Worm (Caenorhabditis elegans) whole organism, mixed stage, embryonic: ENCODE data around the gene K09H11.4.

ENCODE experiments used
- M03D4.4 ChIP-seq: sonication (generic microtip); optimal IDR thresholded peaks from 2 replicates; lab custom pipeline; 2017; ENCODE audit warnings: mild to moderate bottlenecking, missing genetic modification characterization, missing compliant biosample characterization
- bed-3 ChIP-seq: fragments of 200-800 bp; sonication (Bioruptor generic); optimal IDR thresholded peaks from 3 replicates; lab custom pipeline; 2018; ENCODE audit warnings: mild to moderate bottlenecking, missing genetic modification characterization, moderate library complexity, missing compliant biosample characterization
- blmp-1 ChIP-seq: fragments of 150-350 bp; optimal IDR thresholded peaks from 2 replicates; lab custom pipeline; 2014; ENCODE audit warnings: missing biosample characterization, missing genetic modification characterization
- ceh-39 ChIP-seq: fragments of 150-350 bp; optimal IDR thresholded peaks from 2 replicates; lab custom pipeline; 2014; ENCODE audit warnings: missing biosample characterization, missing genetic modification characterization
- ceh-43 ChIP-seq: fragments of 200-800 bp; sonication (Bioruptor generic); optimal IDR thresholded peaks from 2 replicates; lab custom pipeline; 2018; ENCODE audit warnings: mild to moderate bottlenecking, missing genetic modification characterization, moderate library complexity, missing compliant biosample characterization
- ceh-83 ChIP-seq: fragments of 200-800 bp; sonication (Bioruptor generic); optimal IDR thresholded peaks from 2 replicates; lab custom pipeline; 2018; ENCODE audit warnings: mild to moderate bottlenecking, missing genetic modification characterization, missing compliant biosample characterization
- ces-1 ChIP-seq: fragments of 150-350 bp; optimal IDR thresholded peaks from 2 replicates; lab custom pipeline; 2014; ENCODE audit warnings: missing biosample characterization, missing genetic modification reagents, missing genetic modification characterization
- cnd-1 ChIP-seq: fragments of 200-800 bp; sonication (Bioruptor generic); optimal IDR thresholded peaks from 2 replicates; lab custom pipeline; 2018; ENCODE audit warnings: mild to moderate bottlenecking, missing genetic modification characterization, missing compliant biosample characterization
- drap-1 ChIP-seq: fragments of 200-800 bp; sonication (Bioruptor generic); optimal IDR thresholded peaks from 3 replicates; lab custom pipeline; 2018; ENCODE audit warnings: mild to moderate bottlenecking, missing genetic modification characterization, missing compliant biosample characterization
- elt-1 ChIP-seq: sonication (generic microtip); optimal IDR thresholded peaks from 2 replicates; lab custom pipeline; 2017; ENCODE audit warnings: missing genetic modification characterization, mild to moderate bottlenecking, missing compliant biosample characterization, antibody characterized with exemption, moderate library complexity, borderline replicate concordance; ENCODE audit not compliant: insufficient read depth
- elt-3 ChIP-seq: fragments of 150-350 bp; optimal IDR thresholded peaks from 2 replicates; lab custom pipeline; 2014; ENCODE audit warnings: missing biosample characterization, missing genetic modification characterization
- ham-2 ChIP-seq: fragments of 200-800 bp; sonication (Bioruptor generic); optimal IDR thresholded peaks from 2 replicates; lab custom pipeline; 2018; ENCODE audit warnings: mild to moderate bottlenecking, missing genetic modification characterization, missing compliant biosample characterization
- hlh-1 ChIP-seq: fragments of 150-350 bp; optimal IDR thresholded peaks from 2 replicates; lab custom pipeline; 2014; ENCODE audit warnings: missing biosample characterization, missing genetic modification reagents, missing genetic modification characterization
- lin-13 ChIP-seq: fragments of 150-350 bp; optimal IDR thresholded peaks from 2 replicates; lab custom pipeline; 2014; ENCODE audit warnings: missing biosample characterization, missing genetic modification characterization
- lin-32 ChIP-seq: fragments of 200-800 bp; sonication (Bioruptor generic); optimal IDR thresholded peaks from 2 replicates; lab custom pipeline; 2018; ENCODE audit warnings: mild to moderate bottlenecking, missing genetic modification characterization, missing compliant biosample characterization
- lsy-2 ChIP-seq: fragments of 150-350 bp; optimal IDR thresholded peaks from 2 replicates; lab custom pipeline; 2014; ENCODE audit warnings: missing biosample characterization, missing genetic modification characterization
- mls-2 ChIP-seq: sonication (generic microtip); optimal IDR thresholded peaks from 2 replicates; lab custom pipeline; 2016; ENCODE audit warnings: mild to moderate bottlenecking, missing genetic modification characterization, moderate library complexity, missing compliant biosample characterization
- nhr-12 ChIP-seq: fragments of 150-350 bp; optimal IDR thresholded peaks from 2 replicates; lab custom pipeline; 2014; ENCODE audit warnings: missing biosample characterization, missing genetic modification characterization
- nhr-2 ChIP-seq: fragments of 150-350 bp; optimal IDR thresholded peaks from 2 replicates; lab custom pipeline; 2014; ENCODE audit warnings: missing biosample characterization, missing genetic modification characterization
- nhr-237 ChIP-seq: fragments of 150-350 bp; optimal IDR thresholded peaks from 2 replicates; lab custom pipeline; 2014; ENCODE audit warnings: missing biosample characterization, missing genetic modification characterization
- nhr-28 ChIP-seq: fragments of 150-350 bp; optimal IDR thresholded peaks from 2 replicates; lab custom pipeline; 2014; ENCODE audit warnings: missing biosample characterization, missing genetic modification characterization
- nhr-76 ChIP-seq: sonication (generic microtip); optimal IDR thresholded peaks from 2 replicates; lab custom pipeline; 2017; ENCODE audit warnings: missing biosample characterization, missing genetic modification characterization
- pha-4 ChIP-seq: fragments of 150-350 bp; optimal IDR thresholded peaks from 2 replicates; lab custom pipeline; 2018; ENCODE audit warnings: missing biosample characterization, missing genetic modification reagents, missing genetic modification characterization
- snpc-4 ChIP-seq: fragments of 150-350 bp; optimal IDR thresholded peaks from 2 replicates; lab custom pipeline; 2014; ENCODE audit warnings: missing biosample characterization, missing genetic modification characterization
- sptf-1 ChIP-seq: sonication (generic microtip); optimal IDR thresholded peaks from 2 replicates; lab custom pipeline; 2017; ENCODE audit warnings: mild to moderate bottlenecking, missing genetic modification characterization, moderate library complexity, missing compliant biosample characterization
- tbx-8 ChIP-seq: fragments of 200-800 bp; sonication (Bioruptor generic); optimal IDR thresholded peaks from 2 replicates; lab custom pipeline; 2018; ENCODE audit warnings: mild to moderate bottlenecking, missing genetic modification characterization, moderate library complexity, missing compliant biosample characterization
- unc-120 ChIP-seq: sonication (generic microtip); optimal IDR thresholded peaks from 2 replicates; lab custom pipeline; 2017; ENCODE audit warnings: missing genetic modification characterization, missing compliant biosample characterization; ENCODE audit not compliant: poor library complexity, severe bottlenecking
- unc-39 ChIP-seq: fragments of 150-350 bp; optimal IDR thresholded peaks from 2 replicates; lab custom pipeline; 2014; ENCODE audit warnings: missing biosample characterization, missing genetic modification characterization
- unc-62 ChIP-seq: fragments of 150-350 bp; optimal IDR thresholded peaks from 2 replicates; lab custom pipeline; 2014; ENCODE audit warnings: missing biosample characterization, missing genetic modification reagents, missing genetic modification characterization
- zip-8 ChIP-seq: fragments of 150-350 bp; optimal IDR thresholded peaks from 2 replicates; lab custom pipeline; 2014; ENCODE audit warnings: missing biosample characterization, missing genetic modification characterization
- ztf-11 ChIP-seq: fragments of 150-350 bp; optimal IDR thresholded peaks from 2 replicates; lab custom pipeline; 2014; ENCODE audit warnings: missing biosample characterization, missing genetic modification characterization

K09H11.4 gene

DNA sequence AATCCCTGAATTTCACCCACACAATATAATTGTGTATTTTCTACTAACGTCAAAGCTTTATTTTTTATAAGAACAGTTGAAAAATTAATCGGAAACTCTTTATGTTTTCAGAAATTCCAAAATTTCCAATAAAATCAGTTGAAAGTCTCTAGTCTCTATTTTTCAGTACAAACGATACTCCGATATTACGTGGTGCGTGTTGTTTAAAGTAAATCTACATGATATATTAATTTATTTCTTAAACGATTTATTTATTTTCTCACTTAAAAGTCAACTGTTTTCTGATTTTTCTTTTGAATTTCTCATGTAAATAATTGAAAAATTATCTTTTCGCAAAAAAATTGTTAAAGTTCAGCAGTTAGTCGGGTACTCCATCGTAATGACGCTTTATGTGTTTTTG is 14.2 kb downstream of the K09H11.4 start:
- no peak for TF ChIP-seq hlh-1
- no peak for TF ChIP-seq lin-13 (tag; lab: Kevin White, UChicago)
- no peak for TF ChIP-seq zip-8 (tag; lab: Kevin White, UChicago)
- TF ChIP-seq blmp-1 (tag; lab: Kevin White, UChicago), result no peak
- TF ChIP-seq pha-4 (tag; lab: Kevin White, UChicago), result no peak
- TF ChIP-seq ham-2 (GFP tag; lab: Kevin White, UChicago), result no peak
- TF ChIP-seq nhr-76, result no peak
- no peak for TF ChIP-seq ceh-39 (tag; lab: Kevin White, UChicago)

DNA sequence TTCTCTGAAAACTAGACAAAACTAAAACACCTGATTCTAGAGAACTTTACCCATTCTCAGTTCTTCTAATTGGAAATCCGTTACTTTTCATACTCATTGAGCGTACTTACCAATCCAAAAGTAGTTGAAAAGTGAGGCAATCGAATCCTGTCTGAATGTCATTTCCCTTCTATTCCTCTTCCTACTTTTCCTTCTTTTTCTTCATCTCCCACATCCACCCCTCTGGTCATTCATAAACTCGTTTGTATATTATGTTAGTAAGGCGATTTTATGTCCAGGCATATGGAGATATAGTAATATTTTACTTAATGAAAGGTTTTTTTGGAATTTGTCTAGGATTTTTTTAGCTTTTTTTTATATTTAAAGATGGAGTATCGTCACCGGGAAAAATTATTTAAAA is 18.0 kb downstream of the K09H11.4 start:
- no peak for TF ChIP-seq cnd-1 (tag; lab: Kevin White, UChicago)
- no peak for TF ChIP-seq lsy-2 (tag; lab: Kevin White, UChicago)
- peak; percentile 78 for TF ChIP-seq ces-1 (GFP tag; lab: Kevin White, UChicago)
- no peak for TF ChIP-seq ham-2 (GFP tag; lab: Kevin White, UChicago)

DNA sequence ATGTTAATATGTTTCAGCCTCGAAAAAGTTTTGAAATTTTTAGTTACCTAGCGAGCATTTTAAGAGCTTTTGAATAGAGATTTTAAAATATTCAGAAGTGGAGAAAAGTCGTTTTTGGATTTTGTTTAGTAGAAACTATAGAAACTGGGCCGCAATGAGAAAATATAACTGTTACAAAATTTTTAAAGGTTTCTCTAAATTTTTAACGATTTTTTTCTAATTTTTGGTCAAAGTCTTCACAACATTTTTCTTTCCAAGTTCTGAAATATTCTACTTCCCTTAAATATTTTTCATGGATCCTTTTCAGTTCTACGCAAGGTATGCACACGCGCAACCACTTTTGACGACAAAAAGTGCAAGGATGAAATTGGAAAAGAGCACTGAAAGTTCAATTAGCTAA is 20.9 kb downstream of the K09H11.4 start, which contains the start of gene peli-1:
peli-1 (plus strand) TSS at position 301 of the 400 bp plus-strand sequence.
- TF ChIP-seq pha-4 (tag; lab: Kevin White, UChicago), result no peak
- no peak for TF ChIP-seq ceh-43 (GFP tag; lab: Kevin White, UChicago)
- TF ChIP-seq elt-1 (tag; lab: Kevin White, UChicago), result no peak
- TF ChIP-seq drap-1 (GFP tag; lab: Kevin White, UChicago), result no peak
- no peak for TF ChIP-seq unc-120 (tag; lab: Kevin White, UChicago)

DNA sequence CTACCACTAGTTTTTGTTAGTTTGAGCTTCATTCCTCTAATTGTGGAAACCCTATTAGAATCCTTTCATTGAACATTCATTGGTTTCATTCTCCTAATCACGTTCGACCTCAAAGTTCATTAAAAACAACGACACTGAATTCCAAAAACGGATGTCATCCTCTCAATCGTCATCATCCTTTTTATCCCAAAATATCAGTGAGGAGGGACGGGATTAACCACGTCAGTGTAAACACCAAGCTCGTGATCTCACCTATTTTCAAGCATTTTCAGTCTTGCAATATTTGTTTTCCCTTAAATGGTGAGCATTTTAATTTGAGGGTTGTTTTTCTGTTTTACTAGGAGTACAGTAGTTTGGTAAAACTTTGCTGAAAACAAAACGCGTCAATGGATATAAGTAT is 21.9 kb downstream of the K09H11.4 start:
- TF ChIP-seq nhr-2 (tag; lab: Kevin White, UChicago) (no peak), hlh-1 (no peak), ceh-43 (GFP tag; lab: Kevin White, UChicago) (no peak), elt-3 (no peak), ham-2 (GFP tag; lab: Kevin White, UChicago) (no peak), snpc-4 (tag; lab: Kevin White, UChicago) (no peak), drap-1 (GFP tag; lab: Kevin White, UChicago) (no peak), bed-3 (GFP tag; lab: Kevin White, UChicago) (no peak), nhr-237 (tag; lab: Kevin White, UChicago) (no peak), unc-62 (no peak), unc-120 (tag; lab: Kevin White, UChicago) (no peak), mls-2 (no peak)

DNA sequence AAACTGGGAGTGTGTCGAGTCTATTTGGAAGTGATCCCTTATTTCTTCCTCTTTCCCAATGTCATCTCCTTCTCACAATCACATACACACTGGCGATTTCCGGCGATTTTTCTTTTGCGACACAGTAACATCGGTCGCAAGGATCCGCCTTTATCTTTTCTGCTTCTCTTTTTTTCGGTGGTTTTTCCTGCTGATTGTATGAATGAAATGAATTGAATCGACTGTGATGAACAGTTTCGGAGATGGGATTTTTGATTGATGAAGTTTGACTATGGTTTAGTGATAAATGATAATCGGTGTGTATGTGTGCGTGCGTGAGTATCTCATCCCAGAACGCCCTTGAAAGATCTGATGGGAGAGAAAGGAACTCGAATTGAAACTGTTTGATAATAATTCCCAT is 25.3 kb downstream of the K09H11.4 start:
- TF ChIP-seq nhr-12 (tag; lab: Kevin White, UChicago) (no peak), ham-2 (GFP tag; lab: Kevin White, UChicago) (no peak), unc-39 (tag; lab: Kevin White, UChicago) (no peak), bed-3 (GFP tag; lab: Kevin White, UChicago) (no peak), snpc-4 (tag; lab: Kevin White, UChicago) (no peak), lin-32 (GFP tag; lab: Kevin White, UChicago) (no peak), lsy-2 (tag; lab: Kevin White, UChicago) (no peak), elt-1 (tag; lab: Kevin White, UChicago) (no peak), ceh-83 (GFP tag; lab: Kevin White, UChicago) (no peak), sptf-1 (tag; lab: Kevin White, UChicago) (no peak), drap-1 (GFP tag; lab: Kevin White, UChicago) (no peak), ztf-11 (tag; lab: Kevin White, UChicago) (no peak), M03D4.4 (tag; lab: Kevin White, UChicago) (no peak), nhr-76 (no peak)
- TF ChIP-seq, all 35 proteins: peak for 0

DNA sequence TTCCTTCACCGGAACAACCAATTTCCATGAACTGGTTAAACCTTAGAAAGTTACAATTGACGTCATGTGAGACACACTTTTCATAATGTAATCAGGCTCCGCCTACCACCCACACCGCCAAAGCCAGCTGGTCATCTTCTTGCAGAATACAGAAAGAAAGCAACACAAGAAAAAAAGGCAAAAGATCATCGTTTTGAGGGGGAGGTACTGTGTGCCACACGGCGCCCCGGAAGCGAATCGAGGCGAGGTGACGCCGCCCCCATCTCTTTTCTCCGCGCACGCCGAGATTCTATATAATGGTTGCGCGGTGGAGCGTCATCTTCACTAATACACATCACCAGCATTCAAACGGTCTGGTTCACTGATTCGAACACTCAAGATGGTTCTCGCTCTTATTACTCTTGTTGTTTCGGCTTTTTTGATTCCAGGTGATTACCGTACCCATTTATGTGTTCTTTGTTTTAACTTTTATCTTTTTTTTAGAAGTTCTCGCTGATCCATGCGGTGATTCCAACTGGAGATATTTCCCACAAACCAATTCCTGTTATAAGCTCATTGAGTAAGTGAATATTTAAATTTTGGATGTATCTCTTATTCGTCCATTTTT is 26.4 kb downstream of the K09H11.4 start, which contains the start of gene clec-1:
clec-1 (plus strand) TSS at position 320 of the 607 bp plus-strand sequence.
- TF ChIP-seq lin-13 (tag; lab: Kevin White, UChicago) (no peak), sptf-1 (tag; lab: Kevin White, UChicago) (no peak), mls-2 (no peak), ztf-11 (tag; lab: Kevin White, UChicago) (no peak), cnd-1 (tag; lab: Kevin White, UChicago) (no peak), unc-39 (tag; lab: Kevin White, UChicago) (no peak), ces-1 (GFP tag; lab: Kevin White, UChicago) (no peak), tbx-8 (GFP tag; lab: Kevin White, UChicago) (no peak), nhr-28 (tag; lab: Kevin White, UChicago) (no peak), M03D4.4 (tag; lab: Kevin White, UChicago) (no peak)
